Fruit fly (Drosophila melanogaster) whole organism, embryonic: ENCODE measurements around the gene Mvd.
A peak's percentile ranks its signal among the peaks of the same experiment; 100 is the strongest.

ENCODE experiments used
- Atf6 ChIP-seq: fragments of 200-800 bp; sonication (Bioruptor generic); IDR thresholded peaks from 2 replicates; pipeline ENCODE4 v1.3.6; 2022; ENCODE audit warnings: missing biosample characterization, missing genetic modification characterization
- Bdp1 ChIP-seq: fragments of 200-800 bp; sonication (Bioruptor generic); optimal IDR thresholded peaks from 3 replicates; lab custom pipeline; 2016; ENCODE audit warnings: missing biosample characterization, missing genetic modification characterization
- Bteb2 ChIP-seq: fragments of 200-800 bp; sonication (Bioruptor generic); optimal IDR thresholded peaks from 2 replicates; lab custom pipeline; 2016; ENCODE audit warnings: missing biosample characterization, missing genetic modification characterization
- CG10431 ChIP-seq: fragments of 200-800 bp; sonication (Bioruptor generic); optimal IDR thresholded peaks from 3 replicates; lab custom pipeline; 2018; ENCODE audit warnings: missing biosample characterization, mild to moderate bottlenecking, missing genetic modification characterization
- CG11093 ChIP-seq: fragments of 200-800 bp; sonication (Bioruptor generic); IDR thresholded peaks from 3 replicates; pipeline ENCODE4 v1.3.6; 2022; ENCODE audit warnings: missing biosample characterization, missing genetic modification characterization
- CG11247 ChIP-seq: fragments of 200-800 bp; sonication (Bioruptor generic); IDR thresholded peaks from 2 replicates; pipeline ENCODE4 v1.3.6; 2022; ENCODE audit warnings: missing biosample characterization, missing genetic modification characterization
- CG11695 ChIP-seq: fragments of 200-800 bp; sonication (Bioruptor generic); IDR thresholded peaks from 3 replicates; pipeline ENCODE4 v1.3.6; 2022; ENCODE audit warnings: missing biosample characterization, missing genetic modification characterization
- CG12769 ChIP-seq: fragments of 200-800 bp; sonication (Bioruptor generic); optimal IDR thresholded peaks from 2 replicates; lab custom pipeline; 2019; ENCODE audit warnings: missing biosample characterization, mild to moderate bottlenecking, missing genetic modification characterization, moderate library complexity
- CG14050 ChIP-seq: fragments of 200-800 bp; sonication (Bioruptor generic); IDR thresholded peaks from 3 replicates; pipeline ENCODE4 v1.3.6; 2022; ENCODE audit warnings: missing biosample characterization, missing genetic modification characterization
- CG15601 ChIP-seq: fragments of 200-800 bp; sonication (Bioruptor generic); optimal IDR thresholded peaks from 3 replicates; lab custom pipeline; 2019; ENCODE audit warnings: missing biosample characterization, mild to moderate bottlenecking, missing genetic modification characterization, moderate library complexity
- CG16815 ChIP-seq: fragments of 200-800 bp; sonication (Bioruptor generic); optimal IDR thresholded peaks from 3 replicates; lab custom pipeline; 2017; ENCODE audit warnings: missing biosample characterization, mild to moderate bottlenecking, missing genetic modification characterization
- CG2129 ChIP-seq: fragments of 200-800 bp; sonication (Bioruptor generic); IDR thresholded peaks from 2 replicates; pipeline ENCODE4 v1.3.6; 2022; ENCODE audit warnings: missing biosample characterization, missing genetic modification characterization; ENCODE audit not compliant: partially characterized antibody
- CG2889 ChIP-seq: fragments of 200-800 bp; sonication (Bioruptor generic); IDR thresholded peaks from 3 replicates; pipeline ENCODE4 v1.3.6; 2022; ENCODE audit warnings: missing biosample characterization, missing genetic modification characterization
- CG34224 ChIP-seq: fragments of 200-800 bp; sonication (Bioruptor generic); IDR thresholded peaks from 3 replicates; pipeline ENCODE4 v1.3.6; 2022; ENCODE audit warnings: missing biosample characterization, missing genetic modification characterization; ENCODE audit not compliant: partially characterized antibody
- CG3726 ChIP-seq: fragments of 200-800 bp; sonication (Bioruptor generic); IDR thresholded peaks from 3 replicates; pipeline ENCODE4, ENCODE4 v1.3.6; 2022; ENCODE audit warnings: missing biosample characterization, missing genetic modification characterization
- CG42726 ChIP-seq: fragments of 200-800 bp; sonication (Bioruptor generic); IDR thresholded peaks from 2 replicates; pipeline ENCODE4 v1.3.6; 2022; ENCODE audit warnings: missing biosample characterization, missing genetic modification characterization; ENCODE audit not compliant: partially characterized antibody
- CG8359 ChIP-seq: fragments of 200-800 bp; sonication (Bioruptor generic); optimal IDR thresholded peaks from 2 replicates; lab custom pipeline; 2017; ENCODE audit warnings: missing biosample characterization, mild to moderate bottlenecking, missing genetic modification characterization, borderline replicate concordance
- CG8388 ChIP-seq: fragments of 200-800 bp; sonication (Bioruptor generic); optimal IDR thresholded peaks from 2 replicates; lab custom pipeline; 2019; ENCODE audit warnings: missing biosample characterization, mild to moderate bottlenecking, missing genetic modification characterization, moderate library complexity
- CG8924 ChIP-seq: fragments of 200-800 bp; optimal IDR thresholded peaks from 3 replicates; lab custom pipeline; 2019; ENCODE audit warnings: missing biosample characterization, mild to moderate bottlenecking, missing genetic modification characterization, moderate library complexity
- CTCF ChIP-seq: fragments of 200-800 bp; sonication (Bioruptor generic); optimal IDR thresholded peaks from 2 replicates; lab custom pipeline; 2017; ENCODE audit warnings: missing biosample characterization, mild to moderate bottlenecking, missing genetic modification characterization, moderate library complexity
- Doc3 ChIP-seq: fragments of 200-800 bp; sonication (Bioruptor generic); IDR thresholded peaks from 3 replicates; pipeline ENCODE4 v1.3.6; 2022; ENCODE audit warnings: missing biosample characterization, missing genetic modification characterization; ENCODE audit not compliant: partially characterized antibody
- Ets65A ChIP-seq: fragments of 200-800 bp; sonication (Bioruptor generic); peaks from one replicate; lab custom pipeline; 2016; ENCODE audit warnings: missing biosample characterization, missing genetic modification characterization
- HHEX ChIP-seq: fragments of 200-800 bp; sonication (Bioruptor generic); optimal IDR thresholded peaks from 3 replicates; lab custom pipeline; 2017; ENCODE audit warnings: missing biosample characterization, mild to moderate bottlenecking, missing genetic modification characterization, missing genetic modification reagents
- HmgZ ChIP-seq: fragments of 200-800 bp; sonication (Bioruptor generic); optimal IDR thresholded peaks from 2 replicates; lab custom pipeline; 2018; ENCODE audit warnings: missing biosample characterization, mild to moderate bottlenecking, missing genetic modification characterization
- Hr51 ChIP-seq, 2 experiments: fragments of 200-800 bp; sonication (Bioruptor generic); optimal IDR thresholded peaks; 2 replicates in 1 of 2; 3 replicates in 1 of 2; lab custom pipeline; 2016 to 2018; ENCODE audit warnings: missing biosample characterization in 2 of 2, missing genetic modification characterization in 2 of 2, mild to moderate bottlenecking in 1 of 2, moderate library complexity in 1 of 2
- Lhr ChIP-seq: fragments of 200-800 bp; sonication (Bioruptor generic); optimal IDR thresholded peaks from 3 replicates; lab custom pipeline; 2017; ENCODE audit warnings: mild to moderate bottlenecking, missing biosample characterization, missing genetic modification reagents, missing genetic modification characterization
- Meics ChIP-seq: fragments of 200-800 bp; sonication (Bioruptor generic); optimal IDR thresholded peaks from 2 replicates; lab custom pipeline; 2017; ENCODE audit warnings: missing biosample characterization, mild to moderate bottlenecking, missing genetic modification characterization
- Mes4 ChIP-seq: fragments of 200-800 bp; sonication (Bioruptor generic); optimal IDR thresholded peaks from 2 replicates; lab custom pipeline; 2016; ENCODE audit warnings: missing biosample characterization, missing genetic modification characterization
- NFAT ChIP-seq: fragments of 200-800 bp; sonication (Bioruptor generic); IDR thresholded peaks from 2 replicates; pipeline ENCODE4 v1.3.6; 2022; ENCODE audit warnings: missing biosample characterization, missing genetic modification characterization
- Optix ChIP-seq: fragments of 200-800 bp; sonication (Bioruptor generic); IDR thresholded peaks from 3 replicates; pipeline ENCODE4 v1.3.6; 2022; ENCODE audit warnings: missing biosample characterization, missing genetic modification characterization
- Scr ChIP-seq: fragments of 200-800 bp; sonication (Bioruptor generic); IDR thresholded peaks from 2 replicates; pipeline ENCODE4 v1.3.6; 2022; ENCODE audit warnings: missing biosample characterization, missing genetic modification characterization; ENCODE audit not compliant: partially characterized antibody
- Xrp1 ChIP-seq: fragments of 200-800 bp; sonication (Bioruptor generic); IDR thresholded peaks from 2 replicates; pipeline ENCODE4 v1.3.6; 2022; ENCODE audit warnings: missing biosample characterization, missing genetic modification characterization
- ab ChIP-seq: fragments of 200-800 bp; sonication (Bioruptor generic); optimal IDR thresholded peaks from 2 replicates; lab custom pipeline; 2016; ENCODE audit warnings: missing biosample characterization, missing genetic modification characterization
- croc ChIP-seq: fragments of 200-800 bp; sonication (Bioruptor generic); conservative IDR thresholded peaks from 3 replicates; pipeline ENCODE4 v1.3.6; 2022; ENCODE audit warnings: missing biosample characterization, missing genetic modification characterization
- dmrt11E ChIP-seq: fragments of 200-800 bp; sonication (Bioruptor generic); optimal IDR thresholded peaks from 3 replicates; lab custom pipeline; 2018; ENCODE audit warnings: missing biosample characterization, mild to moderate bottlenecking, missing genetic modification characterization, moderate library complexity
- fd96Cb ChIP-seq: fragments of 200-800 bp; sonication (Bioruptor generic); optimal IDR thresholded peaks from 2 replicates; lab custom pipeline; 2018; ENCODE audit warnings: missing biosample characterization, mild to moderate bottlenecking, missing genetic modification characterization, moderate library complexity
- gem ChIP-seq: fragments of 200-800 bp; sonication (Bioruptor generic); optimal IDR thresholded peaks from 2 replicates; lab custom pipeline; 2019; ENCODE audit warnings: missing biosample characterization, mild to moderate bottlenecking, missing genetic modification characterization, moderate library complexity
- grau ChIP-seq: fragments of 200-800 bp; optimal IDR thresholded peaks from 3 replicates; lab custom pipeline; 2019; ENCODE audit warnings: missing biosample characterization, mild to moderate bottlenecking, missing genetic modification characterization, moderate library complexity
- hkb ChIP-seq, 2 experiments: fragments of 200-800 bp in 1 of 2; fragments of >200 bp in 1 of 2; sonication (Bioruptor generic) in 1 of 2; IDR thresholded peaks in 1 of 2; optimal IDR thresholded peaks in 1 of 2; 2 replicates each; pipeline versions ENCODE4 v1.3.6 to Lab custom; 2017 to 2022; ENCODE audit warnings: missing biosample characterization in 1 of 2, missing genetic modification characterization in 1 of 2
- jigr1 ChIP-seq: fragments of 200-800 bp; sonication (Bioruptor generic); IDR thresholded peaks from 3 replicates; pipeline ENCODE4 v1.3.6; 2022; ENCODE audit warnings: missing biosample characterization, missing genetic modification characterization
- luna ChIP-seq: fragments of 200-800 bp; sonication (Bioruptor generic); optimal IDR thresholded peaks from 2 replicates; lab custom pipeline; 2016; ENCODE audit warnings: missing biosample characterization, missing genetic modification characterization
- maf-S ChIP-seq: fragments of 200-800 bp; sonication (Bioruptor generic); optimal IDR thresholded peaks from 2 replicates; lab custom pipeline; 2016; ENCODE audit warnings: missing biosample characterization, missing genetic modification characterization
- odd ChIP-seq: fragments of 200-800 bp; sonication (Bioruptor generic); optimal IDR thresholded peaks from 2 replicates; lab custom pipeline; 2017; ENCODE audit warnings: missing biosample characterization, mild to moderate bottlenecking, missing genetic modification characterization
- pum ChIP-seq: fragments of 200-800 bp; sonication (Bioruptor generic); optimal IDR thresholded peaks from 2 replicates; lab custom pipeline; 2016; ENCODE audit warnings: missing biosample characterization, missing genetic modification characterization
- row ChIP-seq: fragments of 200-800 bp; sonication (Bioruptor generic); IDR thresholded peaks from 3 replicates; pipeline ENCODE4 v1.3.6; 2022; ENCODE audit warnings: missing biosample characterization, missing genetic modification characterization
- salm ChIP-seq: fragments of 200-800 bp; sonication (Bioruptor generic); optimal IDR thresholded peaks from 2 replicates; lab custom pipeline; 2018; ENCODE audit warnings: missing biosample characterization, mild to moderate bottlenecking, missing genetic modification characterization
- sim ChIP-seq: fragments of 200-800 bp; sonication (Bioruptor generic); IDR thresholded peaks from 2 replicates; pipeline ENCODE4 v1.3.6; 2022; ENCODE audit warnings: missing biosample characterization, missing genetic modification characterization
- sqz ChIP-seq: fragments of 200-800 bp; sonication (Bioruptor generic); optimal IDR thresholded peaks from 3 replicates; lab custom pipeline; 2018; ENCODE audit warnings: missing biosample characterization, mild to moderate bottlenecking, missing genetic modification characterization
- tio ChIP-seq: fragments of 200-800 bp; sonication (Bioruptor generic); optimal IDR thresholded peaks from 2 replicates; lab custom pipeline; 2017; ENCODE audit warnings: missing biosample characterization, missing genetic modification characterization, inconsistent platforms
- tx ChIP-seq: fragments of 200-800 bp; sonication (Bioruptor generic); optimal IDR thresholded peaks from 2 replicates; lab custom pipeline; 2016; ENCODE audit warnings: missing biosample characterization, missing genetic modification characterization
- unc-4 ChIP-seq: fragments of 200-800 bp; sonication (Bioruptor generic); IDR thresholded peaks from 2 replicates; pipeline ENCODE4 v1.3.6; 2022; ENCODE audit warnings: missing biosample characterization, missing genetic modification characterization; ENCODE audit not compliant: partially characterized antibody

Gene Mvd

DNA sequence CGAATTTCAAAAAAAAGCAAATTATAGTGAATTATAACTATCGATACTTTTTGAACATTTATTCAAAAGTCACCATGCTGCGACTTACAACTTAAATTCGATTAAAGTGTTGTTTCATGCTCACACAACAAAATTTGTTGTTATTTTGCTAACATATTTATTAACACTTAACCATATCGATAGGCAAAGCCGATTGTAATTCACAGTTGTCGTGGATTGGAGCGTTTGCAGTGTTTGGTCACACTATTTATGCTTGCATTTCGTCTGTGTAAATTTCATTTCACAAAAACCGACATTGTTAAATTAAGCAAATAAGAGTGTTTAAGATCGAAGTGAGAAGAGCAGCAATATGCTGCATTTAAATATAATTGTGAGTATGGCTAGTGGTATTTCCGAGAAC lies 36.6 kb upstream of the Mvd start, which contains the start of gene HUWE1 (continued):
- no peak for TF ChIP-seq luna (GFP tag; lab: Kevin White, UChicago)
- TF ChIP-seq fd96Cb (tag; lab: Kevin White, UChicago): no peak
- TF ChIP-seq ab (GFP tag; lab: Kevin White, UChicago): no peak
- peak; percentile 2 for TF ChIP-seq salm (tag; lab: Kevin White, UChicago)
- no peak for TF ChIP-seq CG3726 (GFP tag; lab: Robert Waterston, UW)
- no peak for TF ChIP-seq tio (GFP tag; lab: Kevin White, UChicago)
- TF ChIP-seq pum (GFP tag; lab: Kevin White, UChicago): no peak
- TF ChIP-seq HmgZ (tag; lab: Kevin White, UChicago): peak; percentile 63
- no peak for TF ChIP-seq Atf6
- peak; percentile 61 for TF ChIP-seq CG8924
- TF ChIP-seq maf-S (GFP tag; lab: Kevin White, UChicago): no peak
- no peak for TF ChIP-seq Bteb2
- peak; percentile 53; the same call in 1 of the 2 replicates for TF ChIP-seq CG2129 (GFP tag; lab: Robert Waterston, UW)
- no peak for TF ChIP-seq Optix (GFP tag; lab: Robert Waterston, UW)
- no peak for TF ChIP-seq CG11093 (GFP tag; lab: Robert Waterston, UW)
- no peak for TF ChIP-seq CTCF (GFP tag; lab: Kevin White, UChicago)
- no peak for TF ChIP-seq sim
- TF ChIP-seq CG8388 (GFP tag; lab: Kevin White, UChicago): no peak
- no peak for TF ChIP-seq CG16815 (GFP tag; lab: Kevin White, UChicago)
- no peak for TF ChIP-seq Bdp1
- TF ChIP-seq HHEX: no peak
- TF ChIP-seq CG2889 (GFP tag; lab: Robert Waterston, UW): no peak
- peak; percentile 22; the same call in 1 of the 2 replicates for TF ChIP-seq CG42726 (GFP tag; lab: Robert Waterston, UW)
- TF ChIP-seq sqz (GFP tag; lab: Kevin White, UChicago): no peak
- TF ChIP-seq CG15601 (tag; lab: Kevin White, UChicago): peak; percentile 69
- TF ChIP-seq Ets65A: no peak
- no peak for TF ChIP-seq jigr1 (GFP tag; lab: Robert Waterston, UW)
- no peak for TF ChIP-seq hkb (optimal IDR thresholded peaks at IDR 0.05; lab: Kevin White, UChicago)
- no peak for TF ChIP-seq hkb (GFP tag; IDR thresholded peaks at IDR 0.05; lab: Robert Waterston, UW)
- no peak for TF ChIP-seq Hr51 (GFP tag; optimal IDR thresholded peaks at IDR 0.05; lab: Kevin White, UChicago)
- TF ChIP-seq NFAT (GFP tag; lab: Robert Waterston, UW): no peak
- TF ChIP-seq odd (GFP tag; lab: Kevin White, UChicago): no peak
- TF ChIP-seq gem: no peak
- TF ChIP-seq CG11695 (GFP tag; lab: Robert Waterston, UW): no peak
- no peak for TF ChIP-seq Meics (GFP tag; lab: Kevin White, UChicago)
- TF ChIP-seq Doc3 (GFP tag; lab: Robert Waterston, UW): peak; percentile 71
- no peak for TF ChIP-seq tx
- TF ChIP-seq croc (GFP tag; lab: Robert Waterston, UW): no peak
- TF ChIP-seq unc-4 (GFP tag; lab: Robert Waterston, UW): peak; percentile 86
- no peak for TF ChIP-seq CG14050 (GFP tag; lab: Robert Waterston, UW)
- no peak for TF ChIP-seq CG10431 (GFP tag; lab: Kevin White, UChicago)
- peak; percentile 85 for TF ChIP-seq CG34224
- TF ChIP-seq Mes4: no peak
- TF ChIP-seq Xrp1 (GFP tag; lab: Robert Waterston, UW): no peak
- no peak for TF ChIP-seq CG12769 (tag; lab: Kevin White, UChicago)
- no peak for TF ChIP-seq CG8359 (GFP tag; lab: Kevin White, UChicago)
- peak; percentile 19 for TF ChIP-seq grau
- no peak for TF ChIP-seq CG11247
- TF ChIP-seq row: peak; percentile 71
- no peak for TF ChIP-seq dmrt11E (tag; lab: Kevin White, UChicago)
- no peak for TF ChIP-seq Lhr (GFP tag; lab: Kevin White, UChicago)
- peak; percentile 83 for TF ChIP-seq Scr (GFP tag; lab: Robert Waterston, UW)
